Fruit fly (Drosophila melanogaster): ENCODE results near the gene CG34043.
A peak's percentile ranks its signal among the peaks of the same experiment; 100 is the strongest.

Gene CG34043

DNA sequence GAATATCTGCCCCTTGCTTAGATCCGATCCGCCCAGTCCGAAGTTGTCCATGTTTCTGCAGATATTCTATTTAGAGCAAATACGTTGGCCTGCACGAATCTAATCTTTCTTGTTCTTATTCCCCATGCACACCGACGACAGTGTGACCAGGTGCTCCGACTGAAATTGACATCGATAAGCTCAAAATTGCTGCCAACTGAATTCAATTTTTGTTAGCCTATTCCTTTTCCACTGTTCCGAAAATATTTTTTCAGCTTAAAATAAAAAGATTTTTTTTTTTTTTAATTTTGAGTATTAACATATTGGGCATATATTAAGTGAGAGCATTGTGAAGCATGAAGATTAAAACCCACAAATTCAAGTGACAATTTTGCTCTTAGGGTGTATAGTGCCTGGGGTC is 23.1 kb upstream of the CG34043 start, which contains the start of gene nmd:
Gene nmd (minus strand): TSS at position 162 of the 400 bp plus-strand sequence.
- no peak for TF ChIP-seq CG17801 (GFP tag; optimal IDR thresholded peaks at IDR 0.05; ENCODE audit: partially characterized antibody)

DNA sequence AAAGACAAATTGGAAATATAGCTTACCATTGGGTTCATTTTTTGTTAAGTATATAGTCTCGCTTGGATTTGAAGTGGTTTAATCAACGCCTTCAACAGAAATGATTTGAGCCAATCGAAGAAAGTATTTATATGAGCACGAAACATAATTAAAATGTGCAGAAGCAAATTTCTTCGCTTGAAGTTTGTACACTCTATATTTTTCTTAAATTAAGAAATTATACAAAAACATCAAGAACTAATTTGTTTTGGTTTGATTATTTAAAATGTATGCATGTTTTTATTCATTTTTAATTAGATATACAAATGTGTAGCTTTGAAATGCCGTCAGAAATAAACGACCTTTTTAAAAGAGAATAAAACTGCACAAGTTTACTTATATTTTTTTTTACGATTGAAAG is 21.2 kb upstream of the CG34043 start, which contains the start of gene CG13138:
Gene CG13138 (minus strand): TSS at position 101 of the 400 bp plus-strand sequence.
- TF ChIP-seq CG17801 (GFP tag; optimal IDR thresholded peaks at IDR 0.05; ENCODE audit: partially characterized antibody) = no peak

DNA sequence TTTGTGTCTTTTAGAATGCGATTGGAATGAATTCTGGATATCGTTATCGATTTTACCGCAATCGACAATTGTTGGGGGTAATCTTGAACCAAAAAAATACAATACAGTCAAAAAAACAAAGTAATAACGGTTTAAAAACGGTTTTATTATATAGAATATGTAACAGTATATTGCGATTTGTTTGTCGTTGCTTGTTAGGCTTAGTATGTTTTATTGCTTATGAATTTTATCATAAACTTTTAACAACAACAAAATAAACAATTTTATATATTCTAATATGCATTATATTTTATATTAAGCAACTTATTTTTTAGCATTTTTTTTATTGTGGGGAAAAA is 19.1 kb upstream of the CG34043 start, which contains the start of gene CYLD:
Gene CYLD (minus strand): TSS at position 38 of the 338 bp plus-strand sequence.
- peak; percentile 66 for TF ChIP-seq CG17801 (GFP tag; optimal IDR thresholded peaks at IDR 0.05; ENCODE audit: partially characterized antibody)

DNA sequence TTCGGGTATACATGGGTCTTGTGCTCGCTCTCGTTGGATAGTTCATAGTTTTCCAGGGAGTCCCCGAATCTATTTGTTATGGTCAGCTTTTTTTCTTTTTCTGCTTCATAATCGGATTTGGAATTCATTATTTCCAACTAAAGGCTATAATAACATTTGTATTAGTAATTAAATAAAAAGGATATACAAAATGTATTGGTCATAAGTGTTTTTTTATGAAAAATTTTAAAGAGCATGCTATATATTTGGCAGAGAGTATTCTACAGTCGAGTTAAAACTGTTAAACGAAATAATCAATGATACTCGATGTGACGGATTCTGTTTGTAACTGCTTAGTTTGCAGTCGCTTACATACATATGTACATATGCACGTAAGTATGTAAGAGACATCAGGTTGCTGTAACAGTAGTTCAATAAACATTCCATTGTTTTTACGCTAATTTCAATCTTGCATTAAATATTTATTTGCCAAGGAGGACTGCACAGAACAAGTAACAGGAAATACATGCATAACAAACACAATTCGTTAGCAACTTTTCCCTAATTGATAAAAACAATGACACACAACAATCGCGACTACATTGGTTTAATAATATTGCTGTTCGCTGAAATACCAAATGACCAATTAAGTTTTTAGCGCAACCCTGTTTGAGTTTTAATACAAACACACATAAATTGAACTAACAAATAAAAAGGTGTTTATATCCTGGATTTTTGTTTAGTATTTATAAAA is 18.6 kb upstream of the CG34043 start:
- TF ChIP-seq CG17801 (GFP tag; optimal IDR thresholded peaks at IDR 0.05; ENCODE audit: partially characterized antibody) = no peak

DNA sequence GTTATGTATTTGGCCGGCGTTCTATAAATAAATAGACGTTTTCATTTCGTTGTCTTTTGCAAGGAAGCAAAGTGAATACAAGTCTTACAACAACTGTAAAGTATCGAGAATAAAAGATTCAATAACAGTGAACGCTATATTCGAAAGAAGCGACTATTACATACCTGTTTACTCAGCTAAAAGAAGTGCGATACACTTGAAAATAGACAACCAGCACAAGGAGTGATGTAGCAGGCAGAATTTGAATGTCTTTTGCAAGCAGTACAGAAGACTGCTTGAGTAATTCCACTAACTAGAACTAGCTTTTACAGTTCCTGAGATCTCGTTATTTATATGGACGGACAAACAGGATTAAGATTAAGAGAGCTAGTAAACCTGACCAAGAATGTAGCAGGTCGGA is 17.6 kb upstream of the CG34043 start:
- TF ChIP-seq CG17801 (GFP tag; optimal IDR thresholded peaks at IDR 0.05; ENCODE audit: partially characterized antibody) = no peak

DNA sequence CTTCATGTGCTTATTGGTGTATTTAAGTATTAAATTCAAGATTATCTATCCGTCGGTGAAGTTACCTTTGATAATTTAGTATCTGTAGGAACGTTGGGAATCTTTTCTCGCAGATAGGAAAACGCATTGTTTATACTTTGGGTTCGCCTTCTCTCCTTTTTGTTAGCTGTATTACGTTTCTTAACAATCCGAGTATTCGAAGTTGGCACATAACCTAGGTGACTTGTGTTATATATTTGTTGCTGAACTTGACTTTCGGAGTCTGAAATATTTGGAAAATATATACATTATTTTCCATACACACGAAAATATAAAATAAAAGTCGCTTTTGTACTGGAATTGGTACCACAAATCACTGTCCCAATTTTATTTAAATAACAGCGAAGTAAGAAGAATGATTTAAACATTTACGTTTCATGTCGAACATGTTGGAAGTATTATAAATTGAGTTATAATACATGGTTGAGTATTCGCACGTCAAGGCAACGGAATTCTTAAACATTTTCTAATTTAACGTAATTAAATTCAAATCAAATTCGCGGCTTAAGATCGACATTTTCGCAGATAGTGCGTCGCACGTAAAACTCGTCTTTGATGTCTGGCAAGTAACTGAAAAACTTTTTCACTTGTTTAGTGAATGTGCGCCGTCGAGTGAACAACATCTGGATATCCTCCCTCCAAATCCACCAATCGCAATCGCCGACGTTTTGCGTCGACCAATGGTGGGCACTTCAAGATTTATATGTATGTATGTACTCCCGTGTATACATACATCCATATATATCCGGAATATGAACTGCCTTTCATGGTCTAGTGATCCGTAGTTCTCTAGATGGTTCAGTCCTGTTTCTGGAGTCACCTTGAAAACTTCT is 14.4 kb upstream of the CG34043 start, which contains the start of gene Hand:
Gene Hand (minus strand): TSS at position 588 of the 872 bp plus-strand sequence.
- no peak for TF ChIP-seq CG17801 (GFP tag; optimal IDR thresholded peaks at IDR 0.05; ENCODE audit: partially characterized antibody)

DNA sequence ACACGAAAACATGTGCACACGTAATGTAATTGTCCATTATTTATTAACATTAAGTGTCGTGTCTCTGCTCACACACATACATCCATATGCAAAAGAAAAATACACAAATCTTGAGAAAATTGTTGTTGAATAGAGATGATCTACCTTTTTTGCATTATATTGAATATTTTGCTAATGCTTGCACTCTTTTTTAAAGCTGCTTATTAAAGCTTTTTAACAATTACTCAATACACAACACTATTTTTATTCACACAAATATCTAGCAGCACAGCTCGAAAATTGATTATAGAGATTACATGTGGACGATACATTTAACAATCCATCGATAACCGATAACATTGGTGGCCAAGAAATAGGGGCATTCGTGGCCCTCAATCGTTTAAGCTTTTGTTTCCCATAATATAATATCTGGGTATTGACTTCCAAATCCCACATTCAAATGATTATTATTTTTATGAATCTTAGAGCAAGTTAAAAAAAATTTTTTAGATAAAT is 11.4 kb upstream of the CG34043 start, which contains the start of gene Ufd4:
Gene Ufd4 (minus strand): TSS at position 300 of the 495 bp plus-strand sequence.
- peak; percentile 65 for TF ChIP-seq CG17801 (GFP tag; optimal IDR thresholded peaks at IDR 0.05; ENCODE audit: partially characterized antibody)

DNA sequence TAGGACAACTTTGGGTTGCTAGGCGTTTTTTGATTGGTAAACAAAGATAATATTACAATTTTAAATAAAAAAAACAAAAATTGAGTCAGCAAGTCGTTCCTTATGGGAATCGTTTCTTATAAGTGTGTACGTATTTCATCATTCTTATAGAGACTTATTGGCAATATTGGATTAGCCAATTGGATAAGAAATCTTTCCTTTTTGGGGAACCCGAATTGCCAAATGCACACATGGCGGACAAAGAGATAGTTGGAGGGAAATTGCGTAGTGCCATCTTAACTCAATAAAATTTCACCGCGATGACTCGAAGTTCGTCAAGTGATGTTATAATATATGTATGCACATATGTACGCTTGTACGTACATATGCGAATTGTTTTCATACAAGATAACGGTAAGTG is 10.6 kb upstream of the CG34043 start:
- TF ChIP-seq CG17801 (GFP tag; optimal IDR thresholded peaks at IDR 0.05; ENCODE audit: partially characterized antibody) = no peak

DNA sequence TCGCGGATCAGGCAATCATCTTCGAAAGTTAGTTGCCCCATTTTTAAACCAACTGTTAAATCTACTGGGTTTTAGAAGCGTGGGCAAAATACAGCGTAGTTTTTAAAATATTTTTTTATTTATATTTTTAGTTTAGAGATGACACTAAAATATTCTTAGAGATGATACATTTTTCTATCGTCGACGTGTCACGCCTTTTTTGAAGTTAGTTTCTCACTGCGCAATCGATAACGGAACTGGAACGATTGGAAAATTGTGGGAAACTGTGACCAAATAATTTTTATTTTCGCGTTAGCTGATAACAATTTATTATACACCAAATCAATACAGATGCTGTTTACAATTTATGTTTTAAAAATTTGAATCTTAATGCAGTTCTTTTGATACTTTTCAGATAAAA is 2.0 kb downstream of the CG34043 start, which contains the start of gene Utx:
Gene Utx (minus strand): TSS at position 154 of the 400 bp plus-strand sequence.
- TF ChIP-seq CG17801 (GFP tag; optimal IDR thresholded peaks at IDR 0.05; ENCODE audit: partially characterized antibody) = peak; percentile 26

DNA sequence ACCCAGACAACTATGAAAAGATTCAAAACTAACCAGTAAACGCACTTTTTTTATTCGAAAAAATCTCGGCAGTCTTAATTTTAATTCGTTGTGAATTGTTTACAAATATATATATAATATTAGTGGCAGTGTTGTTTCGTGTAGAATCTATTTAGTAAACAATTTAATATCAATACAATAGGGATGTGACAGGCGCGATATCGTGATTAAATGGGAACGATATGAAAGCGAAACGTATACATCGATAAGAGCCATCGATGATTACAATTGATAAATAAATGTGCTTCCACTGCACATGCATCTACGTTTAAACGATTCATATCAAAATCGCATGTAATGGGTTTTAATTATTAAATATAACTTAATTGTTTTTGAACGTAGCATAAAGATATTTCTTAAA is 3.3 kb downstream of the CG34043 start:
- TF ChIP-seq CG17801 (GFP tag; optimal IDR thresholded peaks at IDR 0.05; ENCODE audit: partially characterized antibody) = peak; percentile 37

DNA sequence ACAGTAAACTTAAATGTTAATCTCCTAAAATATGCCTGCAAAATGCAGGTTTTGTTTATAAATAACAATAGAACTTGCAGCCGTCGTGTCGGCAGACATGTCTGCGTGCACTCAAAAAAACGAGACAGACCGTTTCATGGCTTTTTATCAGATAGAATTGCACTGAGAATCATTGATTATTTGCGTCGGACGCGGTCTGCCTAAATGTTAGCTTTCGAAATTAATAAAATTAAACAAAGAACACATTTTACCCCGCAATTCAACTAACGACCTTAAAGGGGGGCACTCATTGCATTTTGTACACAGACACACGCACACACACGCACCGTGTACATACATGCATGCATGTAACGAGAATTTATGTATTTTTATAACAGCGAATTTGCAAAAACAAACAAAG is 3.8 kb downstream of the CG34043 start:
- no peak for TF ChIP-seq CG17801 (GFP tag; optimal IDR thresholded peaks at IDR 0.05; ENCODE audit: partially characterized antibody)

DNA sequence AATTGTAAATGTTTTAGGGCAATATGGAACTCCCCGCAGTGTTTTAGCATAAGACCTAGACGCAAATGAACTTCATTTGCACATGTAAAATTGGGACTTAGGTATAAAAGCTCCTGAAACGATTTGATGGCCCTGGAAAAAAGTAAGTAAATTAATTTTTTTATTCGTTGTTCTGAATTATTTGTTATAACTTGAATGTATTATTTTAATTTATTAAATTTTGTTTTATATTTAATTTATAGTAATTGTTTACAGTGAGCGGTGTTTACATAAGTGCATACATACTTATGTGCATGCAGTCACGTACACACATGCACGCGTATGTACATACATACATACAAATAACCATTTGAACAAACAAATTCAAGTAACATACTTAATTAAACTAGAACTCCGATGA is 4.2 kb downstream of the CG34043 start:
- peak; percentile 79 for TF ChIP-seq CG17801 (GFP tag; optimal IDR thresholded peaks at IDR 0.05; ENCODE audit: partially characterized antibody)

DNA sequence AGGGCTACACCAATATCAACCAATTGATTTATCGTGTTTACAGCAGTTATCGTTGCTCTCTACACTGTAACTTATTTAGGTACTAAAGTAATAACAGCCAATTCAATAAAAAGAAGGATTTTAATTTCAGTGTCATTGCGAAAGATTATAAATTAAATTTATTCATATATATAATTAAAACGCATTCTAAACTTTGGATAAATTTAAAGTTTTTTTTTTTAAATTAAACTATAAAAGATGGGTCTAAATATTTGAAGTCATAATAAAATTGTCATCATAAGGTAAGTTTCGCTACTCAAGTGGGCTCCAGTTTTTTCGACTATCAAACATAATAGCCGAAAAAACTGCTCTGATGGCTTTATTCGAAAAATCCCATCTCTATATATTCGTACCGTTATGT is 8.4 kb downstream of the CG34043 start, which contains the start of gene trk:
Gene trk (minus strand): TSS at position 101 of the 400 bp plus-strand sequence.
- TF ChIP-seq CG17801 (GFP tag; optimal IDR thresholded peaks at IDR 0.05; ENCODE audit: partially characterized antibody) = peak; percentile 34

DNA sequence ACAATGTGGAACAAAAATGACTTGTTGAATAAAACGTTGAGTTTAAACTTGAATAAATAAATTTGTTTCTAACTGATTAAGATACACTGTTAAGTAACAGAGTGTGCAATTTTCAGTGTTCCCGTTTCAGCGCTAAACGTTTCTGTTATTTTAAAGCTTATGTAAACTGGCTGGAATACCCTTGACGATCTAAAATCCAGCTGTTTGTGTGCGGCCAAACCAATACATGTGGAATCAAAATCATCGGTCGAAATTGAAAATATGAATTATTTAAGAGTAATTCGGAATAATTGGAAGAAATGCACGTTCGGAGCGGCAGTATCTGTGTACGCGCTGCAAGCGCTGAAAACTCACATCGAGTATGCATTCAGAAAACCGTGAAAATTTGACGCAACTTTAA is 10.8 kb downstream of the CG34043 start, which contains the start of gene Mulk:
Gene Mulk (plus strand): TSS at position 198 of the 400 bp plus-strand sequence.
- TF ChIP-seq CG17801 (GFP tag; optimal IDR thresholded peaks at IDR 0.05; ENCODE audit: partially characterized antibody) = no peak

DNA sequence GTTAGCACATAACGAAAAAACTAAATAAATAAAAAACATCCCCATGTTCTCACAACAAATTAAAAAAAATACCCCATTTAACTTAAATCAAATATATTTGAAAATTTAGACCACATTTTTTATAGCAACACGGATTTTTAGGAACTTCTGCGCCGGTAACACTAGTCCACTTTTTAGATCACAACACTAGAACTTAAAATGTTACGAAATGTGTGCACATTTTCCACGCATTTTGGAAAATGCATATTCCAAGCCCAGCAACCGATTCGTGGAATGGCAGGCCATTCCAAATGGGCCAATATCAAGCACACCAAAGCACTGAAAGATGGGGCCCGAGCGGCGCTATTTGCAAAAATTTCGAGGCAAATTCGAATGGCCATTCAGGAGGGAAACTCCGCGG is 12.0 kb downstream of the CG34043 start, which contains the start of gene CG4957:
Gene CG4957 (plus strand): TSS at position 185 of the 400 bp plus-strand sequence.
- no peak for TF ChIP-seq CG17801 (GFP tag; optimal IDR thresholded peaks at IDR 0.05; ENCODE audit: partially characterized antibody)

Measured in ovary, adult (tissue).